Fruit fly (Drosophila melanogaster): ENCODE measurements around the gene hdm.

The hdm gene

dm6 chrX:7933210-7933915 lies 13.4 kb upstream of the hdm start, which contains the start of the genes Dhdds and RpS14a (continued):
- peak; percentile 74 for TF ChIP-seq CG4328 (GFP tag; optimal IDR thresholded peaks at IDR 0.05)
- peak; percentile 92 for TF ChIP-seq CG9797 (GFP tag; optimal IDR thresholded peaks at IDR 0.05)
- TF ChIP-seq CG9727 (GFP tag; optimal IDR thresholded peaks at IDR 0.05), result peak; percentile 90
- TF ChIP-seq eyg (GFP tag; optimal IDR thresholded peaks at IDR 0.05), result peak; percentile 50
- TF ChIP-seq CG4282 (GFP tag; optimal IDR thresholded peaks at IDR 0.05), result peak; percentile 5
- peak; percentile 17 for TF ChIP-seq Atf-2 (GFP tag; optimal IDR thresholded peaks at IDR 0.05)
- TF ChIP-seq fru (optimal IDR thresholded peaks at IDR 0.05), result no peak
- peak; percentile 54 for TF ChIP-seq odd (GFP tag; optimal IDR thresholded peaks at IDR 0.05)
- TF ChIP-seq corto (GFP tag; optimal IDR thresholded peaks at IDR 0.05), result no peak
- TF ChIP-seq CG1603 (tag; optimal IDR thresholded peaks at IDR 0.05), result peak; percentile 40
- TF ChIP-seq crc (GFP tag; optimal IDR thresholded peaks at IDR 0.05), result no peak
- TF ChIP-seq Mes4 (GFP tag; optimal IDR thresholded peaks at IDR 0.05), result peak; percentile 71
- no peak for TF ChIP-seq CG7357 (GFP tag; IDR thresholded peaks at IDR 0.05)
- TF ChIP-seq amos (GFP tag; IDR thresholded peaks at IDR 0.05; ENCODE audit: partially characterized antibody), result peak; percentile 75
- peak; percentile 75 for TF ChIP-seq vnd (GFP tag; IDR thresholded peaks at IDR 0.05; ENCODE audit: partially characterized antibody)
- peak; percentile 43 for TF ChIP-seq Asciz (GFP tag; optimal IDR thresholded peaks at IDR 0.05)
- peak; percentile 61 for TF ChIP-seq zfh2 (GFP tag; optimal IDR thresholded peaks at IDR 0.05)
- peak; percentile 17; the same call in 1 of the 2 replicates for TF ChIP-seq vvl (GFP tag; IDR thresholded peaks at IDR 0.05)
- TF ChIP-seq ab (GFP tag; optimal IDR thresholded peaks at IDR 0.05), result no peak
- no peak for TF ChIP-seq CG11247 (GFP tag; IDR thresholded peaks at IDR 0.05)
- TF ChIP-seq gce (GFP tag; IDR thresholded peaks at IDR 0.05), result no peak
- TF ChIP-seq CG17829 (tag; optimal IDR thresholded peaks at IDR 0.05), result peak; percentile 44
- peak; percentile 51 for TF ChIP-seq CG7556 (GFP tag; optimal IDR thresholded peaks at IDR 0.05)
- TF ChIP-seq MBD-R2 (GFP tag; IDR thresholded peaks at IDR 0.05), result peak; percentile 49; the same call in 1 of the 2 replicates
- TF ChIP-seq PHDP (tag; optimal IDR thresholded peaks at IDR 0.05), result peak; percentile 64
- peak; percentile 64 for TF ChIP-seq CG15514 (GFP tag; optimal IDR thresholded peaks at IDR 0.05)
- TF ChIP-seq CG17802 (tag; optimal IDR thresholded peaks at IDR 0.05), result peak; percentile 39

dm6 chrX:7931028-7931549 lies 11.2 kb upstream of the hdm start, which contains the start of gene mahe:
Gene mahe (minus strand): TSS chrX:7931382.
- TF ChIP-seq p53 (GFP tag; optimal IDR thresholded peaks at IDR 0.05) (no peak), pum (GFP tag; optimal IDR thresholded peaks at IDR 0.05) (no peak), CG16779 (GFP tag; IDR thresholded peaks at IDR 0.05) (no peak), kay (GFP tag; optimal IDR thresholded peaks at IDR 0.05) (no peak), nau (GFP tag; optimal IDR thresholded peaks at IDR 0.05) (no peak), run (tag; optimal IDR thresholded peaks at IDR 0.05) (no peak), h (optimal IDR thresholded peaks at IDR 0.05) (no peak), MESR4 (GFP tag; optimal IDR thresholded peaks at IDR 0.05) (peak; percentile 78), seq (GFP tag; IDR thresholded peaks at IDR 0.05) (no peak), Taf1 (GFP tag; IDR thresholded peaks at IDR 0.05) (no peak), prd (optimal IDR thresholded peaks at IDR 0.05) (no peak), prd (GFP tag; IDR thresholded peaks at IDR 0.05) (no peak), tx (GFP tag; optimal IDR thresholded peaks at IDR 0.05) (no peak), exex (tag; optimal IDR thresholded peaks at IDR 0.05) (no peak), CG34376 (GFP tag; optimal IDR thresholded peaks at IDR 0.05) (peak; percentile 37), fd3F (GFP tag; optimal IDR thresholded peaks at IDR 0.05) (no peak), Spps (tag; optimal IDR thresholded peaks at IDR 0.05) (no peak), CG11504 (tag; optimal IDR thresholded peaks at IDR 0.05) (no peak), slp2 (GFP tag; optimal IDR thresholded peaks at IDR 0.05) (no peak), D (optimal IDR thresholded peaks at IDR 0.05) (no peak), D (GFP tag; optimal IDR thresholded peaks at IDR 0.05) (no peak), Camta (GFP tag; optimal IDR thresholded peaks at IDR 0.05) (no peak), Fer1 (GFP tag; optimal IDR thresholded peaks at IDR 0.05) (no peak), NC2β (GFP tag; optimal IDR thresholded peaks at IDR 0.05) (no peak), zen2 (GFP tag; IDR thresholded peaks at IDR 0.05; ENCODE audit: partially characterized antibody) (peak; percentile 61; the same call in 1 of the 3 replicates)
